Worm (Caenorhabditis elegans) whole organism, early embryonic: ENCODE results near the gene F22E5.12.

ENCODE experiments used
- F13C5.2 ChIP-seq: sonication (generic microtip); optimal IDR thresholded peaks from 2 replicates; lab custom pipeline; 2017; ENCODE audit warnings: mild to moderate bottlenecking, missing genetic modification characterization, inconsistent platforms, missing compliant biosample characterization
- aly-1 ChIP-seq: sonication (generic microtip); optimal IDR thresholded peaks from 2 replicates; lab custom pipeline; 2016; ENCODE audit warnings: missing genetic modification characterization, missing compliant biosample characterization
- ama-1 ChIP-seq: fragments of 150-350 bp; optimal IDR thresholded peaks from 2 replicates; lab custom pipeline; 2014
- flt-1 ChIP-seq: fragments of 200-800 bp; sonication (Bioruptor generic); IDR thresholded peaks from 2 replicates; pipeline ENCODE4 v1.3.6; 2022; ENCODE audit warnings: missing genetic modification characterization, missing compliant biosample characterization
- hmbx-1 ChIP-seq: sonication (generic microtip); optimal IDR thresholded peaks from 2 replicates; lab custom pipeline; 2016; ENCODE audit warnings: mild to moderate bottlenecking, missing genetic modification characterization, missing compliant biosample characterization
- hmg-4 ChIP-seq: fragments of 200-800 bp; sonication (Bioruptor generic); optimal IDR thresholded peaks from 2 replicates; lab custom pipeline; 2018; ENCODE audit warnings: mild to moderate bottlenecking, missing genetic modification characterization, missing compliant biosample characterization
- hnd-1 ChIP-seq: sonication (generic microtip); optimal IDR thresholded peaks from 2 replicates; lab custom pipeline; 2016; ENCODE audit warnings: missing genetic modification characterization, missing compliant biosample characterization
- scrt-1 ChIP-seq: fragments of 200-800 bp; sonication (Bioruptor generic); IDR thresholded peaks from 2 replicates; pipeline ENCODE4 v1.3.6; 2022; ENCODE audit warnings: missing genetic modification characterization, missing compliant biosample characterization
- sea-1 ChIP-seq: fragments of 200-800 bp; sonication (Bioruptor generic); conservative IDR thresholded peaks from 2 replicates; pipeline ENCODE4 v1.3.6; 2022; ENCODE audit warnings: missing genetic modification characterization, missing compliant biosample characterization

DNA sequence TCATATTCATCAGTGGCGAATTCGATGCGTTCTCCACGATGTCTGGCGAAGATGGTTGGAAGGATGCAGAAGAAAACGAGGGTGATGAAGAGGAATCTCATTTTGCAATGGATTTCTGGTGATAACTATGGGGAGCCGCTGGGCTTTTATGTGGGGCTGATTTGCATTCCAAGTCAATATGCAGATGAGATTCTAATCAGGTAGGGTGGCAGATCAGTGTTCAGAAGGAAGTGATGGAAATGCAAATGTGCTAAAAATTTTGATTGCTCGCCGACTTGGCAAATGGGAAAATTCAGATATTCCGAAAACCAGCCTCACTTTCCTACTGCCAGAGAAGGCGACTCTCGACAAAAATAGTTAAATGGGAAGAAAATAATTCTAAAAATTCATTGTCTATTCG is 43.4 kb upstream of the F22E5.12 start, which contains the start of gene nspf-3:
- TF ChIP-seq ama-1 (no peak), hmbx-1 (tag; lab: Kevin White, UChicago) (no peak), aly-1 (tag; lab: Kevin White, UChicago) (no peak), F13C5.2 (tag; lab: Kevin White, UChicago) (no peak), scrt-1 (GFP tag; lab: Robert Waterston, UW) (no peak), sea-1 (GFP tag; lab: Robert Waterston, UW) (no peak), hmg-4 (no peak), flt-1 (GFP tag; lab: Robert Waterston, UW) (no peak), hnd-1 (no peak)
